Worm (Caenorhabditis elegans) whole organism, early embryonic: Measurements from ENCODE around the gene exh-1.
A peak's percentile ranks its signal among the peaks of the same experiment; 100 is the strongest.

ENCODE experiments used
- B0310.2 ChIP-seq: sonication (generic microtip); optimal IDR thresholded peaks from 2 replicates; lab custom pipeline; 2016; ENCODE audit warnings: mild to moderate bottlenecking, missing genetic modification characterization, missing compliant biosample characterization
- F13C5.2 ChIP-seq: sonication (generic microtip); optimal IDR thresholded peaks from 2 replicates; lab custom pipeline; 2017; ENCODE audit warnings: mild to moderate bottlenecking, missing genetic modification characterization, inconsistent platforms, missing compliant biosample characterization
- aly-1 ChIP-seq: sonication (generic microtip); optimal IDR thresholded peaks from 2 replicates; lab custom pipeline; 2016; ENCODE audit warnings: missing genetic modification characterization, missing compliant biosample characterization
- ama-1 ChIP-seq: fragments of 150-350 bp; optimal IDR thresholded peaks from 2 replicates; lab custom pipeline; 2014
- ceh-13 ChIP-seq: fragments of 200-800 bp; sonication (Bioruptor generic); optimal IDR thresholded peaks from 2 replicates; lab custom pipeline; 2018; ENCODE audit warnings: mild to moderate bottlenecking, missing genetic modification characterization, missing compliant biosample characterization
- ceh-36 ChIP-seq: sonication (generic microtip); optimal IDR thresholded peaks from 2 replicates; lab custom pipeline; 2016; ENCODE audit warnings: missing genetic modification characterization, inconsistent platforms, missing compliant biosample characterization
- ets-7 ChIP-seq: sonication (generic microtip); optimal IDR thresholded peaks from 2 replicates; lab custom pipeline; 2016; ENCODE audit warnings: missing genotype, missing genetic modification characterization, missing compliant biosample characterization
- flt-1 ChIP-seq: fragments of 200-800 bp; sonication (Bioruptor generic); IDR thresholded peaks from 2 replicates; pipeline ENCODE4 v1.3.6; 2022; ENCODE audit warnings: missing genetic modification characterization, missing compliant biosample characterization
- hmbx-1 ChIP-seq: sonication (generic microtip); optimal IDR thresholded peaks from 2 replicates; lab custom pipeline; 2016; ENCODE audit warnings: mild to moderate bottlenecking, missing genetic modification characterization, missing compliant biosample characterization
- hmg-4 ChIP-seq: fragments of 200-800 bp; sonication (Bioruptor generic); optimal IDR thresholded peaks from 2 replicates; lab custom pipeline; 2018; ENCODE audit warnings: mild to moderate bottlenecking, missing genetic modification characterization, missing compliant biosample characterization
- hnd-1 ChIP-seq: sonication (generic microtip); optimal IDR thresholded peaks from 2 replicates; lab custom pipeline; 2016; ENCODE audit warnings: missing genetic modification characterization, missing compliant biosample characterization
- pes-1 ChIP-seq: fragments of 200-800 bp; sonication (Bioruptor generic); IDR thresholded peaks from 2 replicates; pipeline ENCODE4 v1.3.6; 2022; ENCODE audit warnings: missing genetic modification reagents, missing genetic modification characterization, missing compliant biosample characterization
- scrt-1 ChIP-seq: fragments of 200-800 bp; sonication (Bioruptor generic); IDR thresholded peaks from 2 replicates; pipeline ENCODE4 v1.3.6; 2022; ENCODE audit warnings: missing genetic modification characterization, missing compliant biosample characterization
- sea-1 ChIP-seq: fragments of 200-800 bp; sonication (Bioruptor generic); conservative IDR thresholded peaks from 2 replicates; pipeline ENCODE4 v1.3.6; 2022; ENCODE audit warnings: missing genetic modification characterization, missing compliant biosample characterization
- tbx-11 ChIP-seq: fragments of 200-800 bp; sonication (Bioruptor generic); IDR thresholded peaks from 2 replicates; pipeline ENCODE4 v1.3.6; 2022; ENCODE audit warnings: missing genetic modification characterization, missing compliant biosample characterization
- tbx-37 ChIP-seq: fragments of 200-800 bp; sonication (Bioruptor generic); conservative IDR thresholded peaks from 2 replicates; pipeline ENCODE4 v1.3.6; 2022; ENCODE audit warnings: missing genetic modification reagents, missing genetic modification characterization, missing compliant biosample characterization
- tra-4 ChIP-seq: sonication (generic microtip); optimal IDR thresholded peaks from 2 replicates; lab custom pipeline; 2017; ENCODE audit warnings: missing genetic modification characterization, missing compliant biosample characterization

Gene exh-1

DNA sequence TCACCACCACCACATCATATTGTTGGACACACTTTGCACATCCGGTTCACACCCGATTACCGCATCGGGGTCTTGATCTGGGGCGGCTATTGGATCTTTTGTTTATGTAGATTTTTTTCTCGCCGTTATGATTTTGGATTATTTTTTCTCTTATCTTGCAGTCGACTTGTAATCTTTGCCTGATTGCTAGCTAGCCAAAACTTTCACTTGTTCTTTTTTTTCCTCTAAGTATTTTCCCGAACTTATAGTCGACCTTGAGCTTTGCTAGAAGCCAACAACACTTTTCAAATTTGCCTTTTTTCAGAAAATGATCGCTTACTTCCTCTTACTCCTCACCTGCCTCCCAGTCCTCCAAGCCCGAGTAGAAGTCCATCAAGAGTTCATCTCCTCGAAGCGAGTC lies 31.2 kb downstream of the exh-1 start, which contains the start of gene lag-2:
lag-2 (plus strand) TSS at position 301 of the 400 bp plus-strand sequence.
- TF ChIP-seq scrt-1 (no peak), hnd-1 (tag; lab: Kevin White, UChicago) (no peak), B0310.2 (tag; lab: Kevin White, UChicago) (no peak), tbx-37 (no peak), sea-1 (no peak), tra-4 (no peak), ets-7 (tag; lab: Kevin White, UChicago) (no peak)

DNA sequence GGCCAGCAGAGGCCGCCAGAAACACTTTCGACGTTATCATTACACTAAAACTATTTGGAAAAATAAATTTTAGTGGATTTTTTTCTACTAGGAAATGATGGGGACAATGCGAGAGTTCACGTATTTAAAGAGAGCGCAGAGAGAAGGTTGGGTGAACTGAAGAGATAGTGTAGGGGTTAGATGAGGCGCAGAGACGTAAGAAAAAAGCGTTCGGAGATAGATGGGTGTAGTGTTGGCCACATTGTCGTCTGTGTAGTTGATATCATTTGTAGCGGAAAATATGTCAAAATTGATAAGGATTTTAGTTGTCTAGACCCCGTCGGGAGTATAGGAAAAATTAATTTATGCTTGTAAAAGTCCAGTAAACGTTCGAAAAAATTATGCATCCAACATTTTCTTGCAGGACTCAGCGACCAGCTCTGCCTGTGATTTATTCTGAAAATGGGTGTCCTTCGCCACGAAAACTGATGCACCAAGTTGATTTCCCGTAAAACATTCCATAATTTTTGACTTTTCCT lies 36.3 kb downstream of the exh-1 start, which contains the start of the genes Y73C8B.3 and Y73C8B.9:
Y73C8B.3 (minus strand) TSS at position 147 of the 518 bp plus-strand sequence.
Y73C8B.9 (plus strand) TSS at position 468 of the 518 bp plus-strand sequence.
- no peak for TF ChIP-seq flt-1 (GFP tag; lab: Robert Waterston, UW)
- TF ChIP-seq tra-4 = no peak
- no peak for TF ChIP-seq hnd-1 (tag; lab: Kevin White, UChicago)
- no peak for TF ChIP-seq hmg-4 (GFP tag; lab: Kevin White, UChicago)
- no peak for TF ChIP-seq scrt-1
- TF ChIP-seq aly-1 (tag; lab: Kevin White, UChicago) = no peak
- no peak for TF ChIP-seq tbx-11 (GFP tag; lab: Robert Waterston, UW)
- TF ChIP-seq ceh-13 (GFP tag; lab: Kevin White, UChicago) = no peak
- no peak for TF ChIP-seq pes-1 (GFP tag; lab: Robert Waterston, UW)
- TF ChIP-seq ama-1 = no peak

ce11 chrV:3194952-3195450 lies 38.1 kb downstream of the exh-1 start, which contains the start of gene Y73C8B.2:
Gene Y73C8B.2, minus strand, starts transcription at chrV:3195002.
- TF ChIP-seq sea-1 (no peak), ceh-13 (GFP tag; lab: Kevin White, UChicago) (no peak), tbx-11 (GFP tag; lab: Robert Waterston, UW) (peak; percentile 39; the same call in 1 of the 2 replicates), F13C5.2 (tag; lab: Kevin White, UChicago) (peak; percentile 5)

- TF ChIP-seq F13C5.2 (tag; lab: Kevin White, UChicago) (no peak), pes-1 (GFP tag; lab: Robert Waterston, UW) (no peak), scrt-1 (no peak), tra-4 (no peak), hnd-1 (tag; lab: Kevin White, UChicago) (no peak), B0310.2 (tag; lab: Kevin White, UChicago) (no peak)
Observed at ce11 chrV:3195814-3196213, 38.9 kb downstream of the exh-1 start.

DNA sequence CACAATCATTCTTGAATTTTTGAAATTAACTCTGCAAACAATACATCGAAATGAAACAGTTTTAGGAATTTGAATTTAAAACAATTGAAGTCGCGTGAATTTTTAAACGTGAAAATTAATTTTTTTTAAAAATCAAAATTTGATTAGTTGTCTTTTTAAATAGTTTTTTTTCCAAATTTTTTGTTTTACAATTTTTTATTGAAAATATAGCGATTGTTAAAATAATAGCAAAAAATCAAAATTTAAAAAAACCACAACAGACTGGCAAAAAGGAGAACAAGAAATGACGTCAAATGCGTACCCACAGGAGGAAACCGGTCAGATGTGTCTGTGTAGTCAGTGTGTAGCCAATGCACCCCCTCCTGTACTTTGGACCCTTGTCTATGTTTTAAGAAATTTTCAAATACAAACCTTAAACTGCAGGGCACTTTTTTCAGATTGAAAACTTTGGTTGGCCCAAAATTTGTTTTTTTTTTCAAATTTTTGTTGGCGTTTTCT lies 40.0 kb downstream of the exh-1 start, which contains the start of the genes Y73C8B.1 and Y73C8B.5:
Y73C8B.1 (minus strand) TSS at position 51 of the 498 bp plus-strand sequence.
Y73C8B.5 (plus strand) TSS at position 437 of the 498 bp plus-strand sequence.
- TF ChIP-seq ceh-36 (tag; lab: Kevin White, UChicago) (no peak), flt-1 (GFP tag; lab: Robert Waterston, UW) (no peak), hnd-1 (tag; lab: Kevin White, UChicago) (no peak), ama-1 (no peak), scrt-1 (no peak), aly-1 (tag; lab: Kevin White, UChicago) (no peak), tbx-11 (GFP tag; lab: Robert Waterston, UW) (no peak), ets-7 (tag; lab: Kevin White, UChicago) (no peak), sea-1 (no peak), tra-4 (no peak), ceh-13 (GFP tag; lab: Kevin White, UChicago) (no peak), F13C5.2 (tag; lab: Kevin White, UChicago) (no peak), hmbx-1 (tag; lab: Kevin White, UChicago) (no peak), tbx-37 (no peak), hmg-4 (GFP tag; lab: Kevin White, UChicago) (no peak), B0310.2 (tag; lab: Kevin White, UChicago) (no peak), pes-1 (GFP tag; lab: Robert Waterston, UW) (no peak)

DNA sequence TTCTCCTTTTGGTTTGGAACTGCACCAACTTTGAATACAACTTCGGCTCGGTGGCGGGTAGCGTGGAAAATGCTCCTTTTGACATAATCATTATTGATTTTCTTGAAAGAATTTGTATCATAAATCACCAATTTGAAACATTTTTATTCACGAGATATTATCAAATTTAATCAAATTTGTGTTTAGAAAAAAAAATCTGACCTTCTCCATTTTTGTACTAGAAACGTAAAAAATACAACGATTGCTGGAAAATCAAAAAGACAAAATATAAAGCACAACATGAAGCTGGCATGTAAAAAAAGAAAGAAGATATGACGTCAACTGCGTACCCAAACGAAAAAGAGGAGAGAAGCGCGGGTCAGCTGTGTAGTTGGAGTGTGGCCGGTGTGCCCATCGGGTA lies 43.4 kb downstream of the exh-1 start, which contains the start of gene K08D9.4:
K08D9.4 (minus strand) TSS at position 101 of the 400 bp plus-strand sequence.
- TF ChIP-seq hmg-4 (GFP tag; lab: Kevin White, UChicago) (no peak), hnd-1 (tag; lab: Kevin White, UChicago) (no peak), B0310.2 (tag; lab: Kevin White, UChicago) (no peak)

DNA sequence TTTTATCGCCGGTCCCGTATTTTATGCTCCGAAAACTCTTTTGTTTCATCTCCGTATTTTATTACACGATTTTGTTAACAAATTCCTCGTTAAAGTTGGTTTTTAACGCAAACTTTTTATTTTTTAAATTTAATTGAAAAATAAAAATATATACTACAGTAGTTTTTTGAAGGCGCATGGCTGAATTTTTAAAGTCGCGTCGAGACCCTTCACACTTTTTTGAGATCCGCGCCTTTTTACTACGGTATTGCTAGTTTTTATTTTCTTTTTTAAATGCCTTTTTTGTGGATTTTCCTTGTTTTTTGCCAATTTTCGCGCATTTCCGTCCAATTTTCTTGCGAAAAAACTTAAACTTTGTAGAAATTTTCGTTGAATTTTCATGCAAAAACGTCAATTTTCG lies 47.5 kb downstream of the exh-1 start:
- TF ChIP-seq tbx-11 (GFP tag; lab: Robert Waterston, UW) = no peak
- no peak for TF ChIP-seq B0310.2 (tag; lab: Kevin White, UChicago)
- no peak for TF ChIP-seq ceh-13 (GFP tag; lab: Kevin White, UChicago)
- no peak for TF ChIP-seq tbx-37
- no peak for TF ChIP-seq F13C5.2 (tag; lab: Kevin White, UChicago)
- TF ChIP-seq tra-4 = no peak
- no peak for TF ChIP-seq sea-1
- TF ChIP-seq aly-1 (tag; lab: Kevin White, UChicago) = no peak
- TF ChIP-seq ceh-36 (tag; lab: Kevin White, UChicago) = no peak
- no peak for TF ChIP-seq hmbx-1 (tag; lab: Kevin White, UChicago)
- TF ChIP-seq ama-1 = no peak
- no peak for TF ChIP-seq hnd-1 (tag; lab: Kevin White, UChicago)
- no peak for TF ChIP-seq hmg-4 (GFP tag; lab: Kevin White, UChicago)
- TF ChIP-seq flt-1 (GFP tag; lab: Robert Waterston, UW) = no peak
